Worm (Caenorhabditis elegans): Measurements from ENCODE around the gene R08C7.4.

Gene R08C7.4

ce11 chrIV:4439190-4439589 is 4.4 kb downstream of the R08C7.4 start, which contains the start of gene fbxb-74:
Gene fbxb-74 (minus strand): TSS chrIV:4439290.
- TF ChIP-seq ceh-82 (tag; optimal IDR thresholded peaks at IDR 0.05) (no peak), mab-9 (GFP tag; IDR thresholded peaks at IDR 0.05) (no peak), egl-13 (tag; optimal IDR thresholded peaks at IDR 0.05) (no peak), ets-5 (GFP tag; IDR thresholded peaks at IDR 0.05) (no peak), tlp-1 (tag; optimal IDR thresholded peaks at IDR 0.05) (no peak), alr-1 (tag; optimal IDR thresholded peaks at IDR 0.05; ENCODE audit: borderline replicate concordance) (no peak), egl-27 (tag; optimal IDR thresholded peaks at IDR 0.05) (no peak), pax-3 (tag; optimal IDR thresholded peaks at IDR 0.05) (no peak), ama-1 (optimal IDR thresholded peaks at IDR 0.05) (no peak), elt-2 (tag; optimal IDR thresholded peaks at IDR 0.05) (no peak)

- TF ChIP-seq nhr-47 (tag; optimal IDR thresholded peaks at IDR 0.05), result no peak
- no peak for TF ChIP-seq elt-3 (tag; optimal IDR thresholded peaks at IDR 0.05)
- no peak for TF ChIP-seq aly-2 (tag; optimal IDR thresholded peaks at IDR 0.05)
- TF ChIP-seq egl-13 (tag; optimal IDR thresholded peaks at IDR 0.05), result no peak
- no peak for TF ChIP-seq ceh-90 (tag; optimal IDR thresholded peaks at IDR 0.05)
- no peak for TF ChIP-seq dsc-1 (tag; optimal IDR thresholded peaks at IDR 0.05)
- no peak for TF ChIP-seq xbp-1 (tag; optimal IDR thresholded peaks at IDR 0.05)
- TF ChIP-seq unc-62 (GFP tag; optimal IDR thresholded peaks at IDR 0.05), result no peak
- TF ChIP-seq ces-1 (GFP tag; optimal IDR thresholded peaks at IDR 0.05), result no peak
- TF ChIP-seq pqm-1 (tag; optimal IDR thresholded peaks at IDR 0.05), result no peak
- no peak for TF ChIP-seq aha-1 (tag; optimal IDR thresholded peaks at IDR 0.05)
- no peak for TF ChIP-seq tbx-2 (tag; optimal IDR thresholded peaks at IDR 0.05)
- TF ChIP-seq ztf-4 (tag; optimal IDR thresholded peaks at IDR 0.05), result no peak
- TF ChIP-seq nhr-28 (tag; optimal IDR thresholded peaks at IDR 0.05), result no peak
- no peak for TF ChIP-seq jun-1 (tag; optimal IDR thresholded peaks at IDR 0.05)
- TF ChIP-seq irx-1 (tag; optimal IDR thresholded peaks at IDR 0.05), result no peak
- TF ChIP-seq unc-30 (tag; optimal IDR thresholded peaks at IDR 0.05), result no peak
- TF ChIP-seq ceh-63 (GFP tag; optimal IDR thresholded peaks at IDR 0.05), result no peak
Measured at ce11 chrIV:4441077-4441476, 6.2 kb downstream of the R08C7.4 start, which contains the start of gene fbxb-75. Gene fbxb-75 (minus strand): TSS chrIV:4441177.

DNA sequence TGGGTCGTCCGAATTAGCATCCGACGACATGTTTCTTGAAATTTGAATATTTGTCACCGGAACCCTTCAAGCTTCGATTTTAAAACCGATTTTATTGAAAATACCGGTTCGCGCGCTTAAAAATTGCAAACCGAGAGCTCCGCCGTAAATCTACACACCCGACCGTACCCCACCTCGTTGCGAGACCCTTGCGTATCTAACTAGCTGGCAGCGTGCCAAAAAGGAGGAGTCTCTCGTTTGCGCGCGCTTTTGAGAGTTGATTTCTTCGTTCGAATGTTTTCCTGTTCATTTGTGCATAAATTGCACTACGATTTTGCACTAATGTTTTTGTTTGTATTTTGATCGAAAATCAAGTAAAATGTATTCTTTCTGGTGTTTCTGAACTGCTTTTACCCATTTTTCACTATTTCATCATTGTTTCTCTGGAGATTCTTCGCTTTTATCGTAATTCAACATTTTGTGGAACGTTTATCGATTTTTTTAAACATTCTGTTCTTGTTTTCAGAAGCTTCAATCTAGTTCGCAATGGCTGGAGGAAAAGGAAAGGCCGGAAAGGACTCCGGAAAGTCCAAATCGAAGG is 11.0 kb downstream of the R08C7.4 start, which contains the start of the genes wapl-1 and htz-1:
wapl-1 (minus strand) TSS at position 30 of the 580 bp plus-strand sequence.
htz-1 (plus strand) TSS at position 506 of the 580 bp plus-strand sequence.
- TF ChIP-seq grh-1 (GFP tag; IDR thresholded peaks at IDR 0.05), result peak; percentile 94
- TF ChIP-seq nhr-84 (tag; optimal IDR thresholded peaks at IDR 0.05), result no peak
- TF ChIP-seq efl-1 (optimal IDR thresholded peaks at IDR 0.05), result peak; percentile 96
- TF ChIP-seq efl-1 (GFP tag; optimal IDR thresholded peaks at IDR 0.05 in 1 of 2), result peak; percentile 92 to 99
- peak; percentile 71 for TF ChIP-seq ama-1 (optimal IDR thresholded peaks at IDR 0.05)
- peak; percentile 89 for TF ChIP-seq sox-4 (tag; optimal IDR thresholded peaks at IDR 0.05)
- peak; percentile 91 for TF ChIP-seq ztf-4 (tag; optimal IDR thresholded peaks at IDR 0.05)
- TF ChIP-seq zag-1 (tag; optimal IDR thresholded peaks at IDR 0.05), result peak; percentile 52
- TF ChIP-seq lin-35 (GFP tag; optimal IDR thresholded peaks at IDR 0.05), result peak; percentile 96 to 98
- peak; percentile 97 for TF ChIP-seq mep-1 (tag; optimal IDR thresholded peaks at IDR 0.05)
- TF ChIP-seq unc-86 (tag; optimal IDR thresholded peaks at IDR 0.05), result peak; percentile 98
- peak; percentile 98 for TF ChIP-seq xbp-1 (tag; optimal IDR thresholded peaks at IDR 0.05)
- TF ChIP-seq nhr-28 (tag; optimal IDR thresholded peaks at IDR 0.05), result no peak
- TF ChIP-seq skn-1 (tag; optimal IDR thresholded peaks at IDR 0.05), result peak; percentile 97
- peak; percentile 13 for TF ChIP-seq ceh-90 (tag; optimal IDR thresholded peaks at IDR 0.05)
- TF ChIP-seq nhr-19 (GFP tag; conservative IDR thresholded peaks at IDR 0.05), result peak; percentile 97
- no peak for TF ChIP-seq nhr-12 (tag; optimal IDR thresholded peaks at IDR 0.05)
- peak; percentile 43 to 92 (median 80) for TF ChIP-seq elt-3 (tag; optimal IDR thresholded peaks at IDR 0.05)
- peak; percentile 81 for TF ChIP-seq sup-37 (GFP tag; optimal IDR thresholded peaks at IDR 0.05)
- peak; percentile 84 for TF ChIP-seq lin-39 (tag; optimal IDR thresholded peaks at IDR 0.05)
- TF ChIP-seq C16A3.4 (tag; optimal IDR thresholded peaks at IDR 0.05), result peak; percentile 97
- peak; percentile 92 for TF ChIP-seq nhr-77 (tag; optimal IDR thresholded peaks at IDR 0.05)
- peak; percentile 96 for TF ChIP-seq lin-15B (tag; optimal IDR thresholded peaks at IDR 0.05)
- peak; percentile 97 for TF ChIP-seq lin-14 (GFP tag; optimal IDR thresholded peaks at IDR 0.05)
- TF ChIP-seq pax-3 (tag; optimal IDR thresholded peaks at IDR 0.05), result peak; percentile 95
- TF ChIP-seq ceh-63 (GFP tag; optimal IDR thresholded peaks at IDR 0.05), result no peak
- TF ChIP-seq pag-3 (tag; optimal IDR thresholded peaks at IDR 0.05; ENCODE audit: borderline replicate concordance, insufficient read depth), result no peak
- TF ChIP-seq ces-1 (GFP tag; optimal IDR thresholded peaks at IDR 0.05), result no peak
- TF ChIP-seq snpc-4 (tag; optimal IDR thresholded peaks at IDR 0.05), result peak; percentile 84
- no peak for TF ChIP-seq sptf-1 (tag; optimal IDR thresholded peaks at IDR 0.05)
- peak; percentile 87 for TF ChIP-seq hpl-2 (GFP tag; optimal IDR thresholded peaks at IDR 0.05)
